Worm (Caenorhabditis elegans) whole organism, mixed stage, embryonic: ENCODE measurements around the gene C42D4.3.

ENCODE experiments used
- blmp-1 ChIP-seq: fragments of 150-350 bp; optimal IDR thresholded peaks from 2 replicates; lab custom pipeline; 2014; ENCODE audit warnings: missing biosample characterization, missing genetic modification characterization
- lin-13 ChIP-seq: fragments of 150-350 bp; optimal IDR thresholded peaks from 2 replicates; lab custom pipeline; 2014; ENCODE audit warnings: missing biosample characterization, missing genetic modification characterization
- nhr-237 ChIP-seq: fragments of 150-350 bp; optimal IDR thresholded peaks from 2 replicates; lab custom pipeline; 2014; ENCODE audit warnings: missing biosample characterization, missing genetic modification characterization
- sptf-1 ChIP-seq: sonication (generic microtip); optimal IDR thresholded peaks from 2 replicates; lab custom pipeline; 2017; ENCODE audit warnings: mild to moderate bottlenecking, missing genetic modification characterization, moderate library complexity, missing compliant biosample characterization
- tbx-8 ChIP-seq: fragments of 200-800 bp; sonication (Bioruptor generic); optimal IDR thresholded peaks from 2 replicates; lab custom pipeline; 2018; ENCODE audit warnings: mild to moderate bottlenecking, missing genetic modification characterization, moderate library complexity, missing compliant biosample characterization
- unc-62 ChIP-seq: fragments of 150-350 bp; optimal IDR thresholded peaks from 2 replicates; lab custom pipeline; 2014; ENCODE audit warnings: missing biosample characterization, missing genetic modification reagents, missing genetic modification characterization
- ztf-11 ChIP-seq: fragments of 150-350 bp; optimal IDR thresholded peaks from 2 replicates; lab custom pipeline; 2014; ENCODE audit warnings: missing biosample characterization, missing genetic modification characterization

- TF ChIP-seq tbx-8 (GFP tag; lab: Kevin White, UChicago) (no peak), blmp-1 (tag; lab: Kevin White, UChicago) (no peak), lin-13 (tag; lab: Kevin White, UChicago) (no peak), sptf-1 (tag; lab: Kevin White, UChicago) (no peak), unc-62 (GFP tag; lab: Kevin White, UChicago) (no peak), ztf-11 (tag; lab: Kevin White, UChicago) (no peak), nhr-237 (tag; lab: Kevin White, UChicago) (no peak)
Observed at ce11 chrIV:7205969-7206368, 26.9 kb downstream of the C42D4.3 start, which contains the start of gene kcc-1.
